Worm (Caenorhabditis elegans): ENCODE measurements around the gene ZK666.14.

The ZK666.14 gene

DNA sequence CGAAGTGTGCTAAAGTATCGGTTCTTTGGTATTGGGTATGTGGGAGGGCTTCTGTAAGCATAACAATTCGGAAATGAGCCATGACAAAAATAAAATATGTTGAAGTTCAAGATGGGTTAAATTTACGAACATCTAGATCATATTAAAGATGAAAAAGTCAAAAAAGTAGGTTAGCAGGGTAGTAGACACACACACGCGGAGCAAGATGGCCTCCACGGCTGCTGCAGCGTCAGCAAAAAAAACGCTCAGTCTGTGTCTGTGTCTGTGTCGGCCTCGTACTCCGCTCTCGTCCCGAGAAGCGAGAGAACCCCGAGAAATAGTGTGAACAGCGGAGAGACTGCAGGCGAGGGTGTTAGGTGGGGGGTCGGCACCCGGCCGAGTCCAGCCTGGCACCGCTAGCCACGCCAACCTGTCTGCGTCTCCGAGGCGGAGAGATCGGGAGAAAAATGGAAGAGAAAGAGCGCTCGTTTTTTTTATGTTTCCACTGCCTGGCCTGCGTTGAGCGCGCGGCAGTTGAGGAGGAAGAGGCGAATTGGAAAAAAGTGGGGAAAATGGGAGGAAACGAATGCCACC, 8.0 kb downstream of the ZK666.14 start, which contains the start of gene myrf-1 (continued):
- TF ChIP-seq attf-3 (GFP tag; conservative IDR thresholded peaks at IDR 0.05) (0 out of 2 replicates have a peak, but pooled peaks have one; percentile 17), ztf-22 (GFP tag; optimal IDR thresholded peaks at IDR 0.05) (no peak), zim-3 (tag; optimal IDR thresholded peaks at IDR 0.05) (no peak), B0019.2 (GFP tag; conservative IDR thresholded peaks at IDR 0.05) (no peak), zfh-2 (GFP tag; conservative IDR thresholded peaks at IDR 0.05) (peak; percentile 100), lag-1 (GFP tag; IDR thresholded peaks at IDR 0.05) (no peak), nhr-120 (GFP tag; IDR thresholded peaks at IDR 0.05) (no peak), Y53F4B.3 (GFP tag; IDR thresholded peaks at IDR 0.05) (no peak), bed-1 (GFP tag; IDR thresholded peaks at IDR 0.05) (no peak), let-607 (tag; optimal IDR thresholded peaks at IDR 0.05) (peak; percentile 57 to 65), pha-4 (tag; optimal IDR thresholded peaks at IDR 0.05) (no peak), hmg-20 (GFP tag; IDR thresholded peaks at IDR 0.05) (peak; percentile 40), lin-35 (GFP tag; optimal IDR thresholded peaks at IDR 0.05) (peak in 1 of 3 experiments; percentile 22), nhr-80 (tag; optimal IDR thresholded peaks at IDR 0.05) (peak; percentile 91), aptf-3 (GFP tag; IDR thresholded peaks at IDR 0.05) (no peak), F22D6.2 (tag; optimal IDR thresholded peaks at IDR 0.05) (no peak), chd-7 (tag; optimal IDR thresholded peaks at IDR 0.05) (peak; percentile 79), hsf-1 (GFP tag; IDR thresholded peaks at IDR 0.05) (no peak), rcor-1 (GFP tag; IDR thresholded peaks at IDR 0.05) (0 out of 2 replicates have a peak, but pooled peaks have one; percentile 47), atf-7 (tag; optimal IDR thresholded peaks at IDR 0.05) (peak; percentile 44), lin-26 (GFP tag; IDR thresholded peaks at IDR 0.05) (peak; percentile 79), hmg-1.2 (GFP tag; IDR thresholded peaks at IDR 0.05) (peak; percentile 91), let-526 (GFP tag; IDR thresholded peaks at IDR 0.05) (no peak; the same call in 1 of the 2 replicates), unc-62 (GFP tag; optimal IDR thresholded peaks at IDR 0.05) (no peak), ceh-79 (tag; optimal IDR thresholded peaks at IDR 0.05) (no peak), snpc-1.1 (tag; optimal IDR thresholded peaks at IDR 0.05; ENCODE audit: insufficient read depth) (no peak), sea-2 (GFP tag; IDR thresholded peaks at IDR 0.05) (no peak), ama-1 (optimal IDR thresholded peaks at IDR 0.05) (no peak), ama-1 (GFP tag; optimal IDR thresholded peaks at IDR 0.05) (no peak), B0035.1 (tag; optimal IDR thresholded peaks at IDR 0.05) (no peak), F55B11.4 (tag; optimal IDR thresholded peaks at IDR 0.05; ENCODE audit: borderline replicate concordance, insufficient read depth) (no peak), F52B5.7 (tag; optimal IDR thresholded peaks at IDR 0.05) (no peak), mel-28 (tag; optimal IDR thresholded peaks at IDR 0.05; ENCODE audit: borderline replicate concordance) (no peak), F37B4.10 (GFP tag; IDR thresholded peaks at IDR 0.05) (no peak), lin-54 (GFP tag; optimal IDR thresholded peaks at IDR 0.05) (peak; percentile 50), egl-18 (GFP tag; IDR thresholded peaks at IDR 0.05) (no peak), F10E7.11 (tag; optimal IDR thresholded peaks at IDR 0.05) (no peak), snpc-1.3 (tag; optimal IDR thresholded peaks at IDR 0.05; ENCODE audit: insufficient read depth) (no peak), sdz-38 (tag; optimal IDR thresholded peaks at IDR 0.05) (no peak), cebp-2 (GFP tag; IDR thresholded peaks at IDR 0.05) (no peak), F57C9.4 (tag; optimal IDR thresholded peaks at IDR 0.05) (no peak), fkh-3 (tag; optimal IDR thresholded peaks at IDR 0.05) (no peak), dox-1 (GFP tag; IDR thresholded peaks at IDR 0.05) (peak; percentile 90), B0336.3 (GFP tag; IDR thresholded peaks at IDR 0.05) (no peak), efl-1 (GFP tag; optimal IDR thresholded peaks at IDR 0.05) (no peak), ztf-18 (tag; optimal IDR thresholded peaks at IDR 0.05) (peak; percentile 57), K12H6.12 (tag; optimal IDR thresholded peaks at IDR 0.05) (peak; percentile 88), unc-130 (GFP tag; optimal IDR thresholded peaks at IDR 0.05) (no peak), attf-6 (GFP tag; IDR thresholded peaks at IDR 0.05) (no peak)

All from whole organism, young adult.